Worm (Caenorhabditis elegans): ENCODE measurements around the gene ztf-20.

- no peak for TF ChIP-seq med-1 (GFP tag; optimal IDR thresholded peaks at IDR 0.05; ENCODE audit: insufficient read depth)
- no peak for TF ChIP-seq flt-1 (GFP tag; IDR thresholded peaks at IDR 0.05)
- TF ChIP-seq T22C8.4 (GFP tag; IDR thresholded peaks at IDR 0.05): no peak
- TF ChIP-seq ztf-23 (GFP tag; IDR thresholded peaks at IDR 0.05): no peak
- no peak for TF ChIP-seq klf-2 (GFP tag; conservative IDR thresholded peaks at IDR 0.05)
- no peak for TF ChIP-seq ref-1 (GFP tag; conservative IDR thresholded peaks at IDR 0.05)
- TF ChIP-seq ztf-29 (GFP tag; IDR thresholded peaks at IDR 0.05): no peak
- no peak for TF ChIP-seq cog-1 (tag; optimal IDR thresholded peaks at IDR 0.05)
These were observed 17.9 kb upstream of the ztf-20 start, which contains the start of gene Y39B6A.41 for ce11 chrV:18977876-18978275.
